Fruit fly (Drosophila melanogaster) whole organism, larva: ENCODE measurements around the gene CG6425.
A peak's percentile ranks its signal among the peaks of the same experiment; 100 is the strongest.

Experiments
- noc ChIP-seq: fragments of 200-800 bp; sonication (Bioruptor generic); optimal IDR thresholded peaks from 3 replicates; lab custom pipeline; 2019; ENCODE audit warnings: missing biosample characterization, mild to moderate bottlenecking, missing genetic modification characterization, moderate library complexity

CG6425 gene

DNA sequence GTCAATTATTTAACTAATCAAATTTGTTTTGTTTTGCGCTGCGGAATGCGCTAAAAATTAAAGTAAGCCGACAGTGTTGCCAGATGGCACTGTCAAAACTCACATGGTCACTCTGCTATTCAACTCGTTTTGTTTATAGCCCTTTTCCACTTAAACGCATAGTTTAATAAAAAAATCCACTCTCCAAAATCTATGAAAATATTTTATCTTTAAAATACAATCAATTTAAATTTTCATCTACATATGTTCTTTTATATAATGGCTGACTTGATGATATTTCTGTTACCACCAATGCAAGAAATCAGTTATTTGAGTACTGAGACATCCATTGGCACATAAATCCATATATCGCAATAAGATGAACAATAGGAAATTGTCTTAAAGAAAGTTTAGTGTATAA, at the start of gene CG6425:
TSS of gene CG6425 (minus strand) at position 95 of the 400 bp plus-strand sequence.
- no peak for TF ChIP-seq noc (tag; lab: Kevin White, UChicago)

dm6 chr3R:26761695-26762094, 44.5 kb upstream of the CG6425 start:
- no peak for TF ChIP-seq noc (tag; lab: Kevin White, UChicago)

DNA sequence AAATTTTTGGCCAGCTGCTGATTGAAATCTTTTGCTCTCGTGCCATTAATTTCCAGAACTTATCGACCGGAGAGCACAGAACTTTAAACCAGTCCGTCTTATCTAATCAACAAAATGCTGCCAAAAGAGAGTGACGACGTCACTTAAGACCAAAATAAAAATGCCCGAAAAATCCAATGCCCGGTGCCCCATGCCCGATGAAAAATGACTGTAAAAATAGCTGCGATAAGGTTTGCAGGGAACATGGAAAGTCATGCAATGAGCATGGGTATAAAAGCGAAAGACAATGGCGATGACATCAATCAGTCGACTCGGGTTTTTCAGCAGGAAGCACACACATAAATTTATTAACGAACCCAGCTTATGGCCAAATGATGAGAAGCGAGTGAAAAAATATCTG, 20.1 kb upstream of the CG6425 start, which contains the start of gene CG14247:
TSS of gene CG14247 (plus strand) at position 301 of the 400 bp plus-strand sequence.
- TF ChIP-seq noc (tag; lab: Kevin White, UChicago), result no peak

- TF ChIP-seq noc (tag; lab: Kevin White, UChicago), result no peak
Measured at dm6 chr3R:26736207-26736606, 19.0 kb upstream of the CG6425 start, which contains the start of gene CG6403. Gene CG6403 (minus strand): TSS chr3R:26736307.

DNA sequence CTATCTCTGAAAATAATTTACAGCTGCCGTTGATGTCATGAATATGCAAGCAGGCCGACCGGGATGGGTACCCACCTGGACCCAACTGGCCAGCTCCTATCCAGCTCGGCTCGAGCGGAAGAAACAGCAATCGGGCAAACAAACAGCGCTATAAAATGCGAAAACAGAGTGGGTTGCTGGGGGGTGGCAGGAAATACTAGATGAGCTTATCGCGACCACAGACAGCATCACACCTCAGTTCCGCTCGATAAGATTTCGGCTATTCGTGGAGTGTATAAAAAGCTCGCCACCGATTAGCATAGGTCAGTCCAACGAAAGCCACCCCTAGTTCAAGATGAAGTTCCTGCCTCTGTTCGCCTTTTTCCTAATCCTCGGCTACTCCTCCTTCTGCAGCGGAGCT, 11.2 kb upstream of the CG6425 start, which contains the start of gene CG14245:
TSS of gene CG14245 (plus strand) at position 301 of the 400 bp plus-strand sequence.
- no peak for TF ChIP-seq noc (tag; lab: Kevin White, UChicago)

- TF ChIP-seq noc (tag; lab: Kevin White, UChicago), result no peak
Measured at dm6 chr3R:26727014-26727413, 9.8 kb upstream of the CG6425 start, which contains the start of gene CG14246. Gene CG14246 (plus strand): TSS chr3R:26727314.

DNA sequence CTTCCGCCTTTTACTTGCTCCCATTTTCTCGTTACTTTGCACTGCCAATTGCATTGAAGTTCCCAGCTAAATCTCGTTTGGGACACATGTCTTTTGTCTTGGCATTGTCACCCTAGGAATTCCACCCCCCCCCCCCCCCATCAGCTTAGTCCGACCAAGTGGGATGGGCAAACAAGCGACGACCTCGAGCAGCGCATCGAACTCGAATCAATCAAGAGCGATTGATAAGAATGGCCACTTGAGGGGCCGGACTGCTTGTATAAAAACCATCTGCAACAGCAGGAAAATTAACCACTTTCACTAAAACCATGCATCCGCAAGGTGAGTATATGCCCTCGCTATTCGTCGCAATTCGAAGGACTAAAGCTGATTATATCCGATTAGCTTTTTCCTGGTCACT, 8.6 kb upstream of the CG6425 start, which contains the start of gene CG14244:
TSS of gene CG14244 (plus strand) at position 301 of the 400 bp plus-strand sequence.
- no peak for TF ChIP-seq noc (tag; lab: Kevin White, UChicago)

dm6 chr3R:26724977-26725612, 7.9 kb upstream of the CG6425 start, which contains the start of gene CG6420:
Gene CG6420 (minus strand): TSS chr3R:26725216.
- no peak for TF ChIP-seq noc (tag; lab: Kevin White, UChicago)

DNA sequence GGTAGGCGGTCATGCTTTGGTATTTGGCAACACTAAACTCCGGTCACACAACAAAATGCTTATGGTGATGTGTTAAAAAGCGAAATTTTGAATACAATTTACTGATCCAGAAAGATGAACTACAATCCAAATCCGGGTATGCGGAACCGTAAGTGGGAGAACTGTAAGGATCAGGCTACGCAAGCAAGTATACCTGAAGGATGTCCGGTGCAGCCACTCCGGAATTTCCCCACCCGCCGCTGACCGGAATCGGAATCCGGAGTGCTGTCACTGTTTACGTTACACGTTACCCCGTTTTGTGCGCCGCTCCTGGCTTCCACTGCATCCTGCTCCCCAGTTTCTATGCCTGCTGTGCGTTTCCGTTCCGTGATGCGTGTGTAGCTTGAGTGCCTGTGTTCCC, 675 bp upstream of the CG6425 start, which contains the start of gene Yif1:
TSS of gene Yif1 (plus strand) at position 8 of the 400 bp plus-strand sequence.
- no peak for TF ChIP-seq noc (tag; lab: Kevin White, UChicago)

DNA sequence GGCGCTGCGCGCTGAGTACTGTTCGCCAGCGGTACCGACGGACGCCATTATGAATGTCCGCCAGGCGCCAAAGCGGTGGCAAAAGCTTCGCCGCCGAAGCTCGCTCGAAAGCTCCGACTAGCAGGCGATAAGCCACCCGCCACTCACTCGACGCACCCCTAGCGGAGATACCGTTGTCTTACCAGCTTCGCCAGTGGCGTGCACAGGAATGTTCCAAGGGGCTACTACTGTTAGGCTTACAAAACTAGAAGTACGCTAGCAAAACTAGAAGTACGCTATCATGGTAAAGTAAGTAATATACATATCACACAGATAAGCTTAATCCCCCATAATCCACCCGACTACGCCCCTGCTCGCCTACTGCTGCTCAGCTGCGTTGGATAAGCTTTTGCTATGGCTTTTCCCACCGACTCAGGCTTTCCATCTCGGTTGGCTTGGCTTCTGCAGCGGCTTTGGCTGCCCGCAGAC, 3.0 kb downstream of the CG6425 start, which contains the start of gene amon:
TSS of gene amon (minus strand) at position 51 of the 468 bp plus-strand sequence.
- TF ChIP-seq noc (tag; lab: Kevin White, UChicago), result peak; percentile 89

DNA sequence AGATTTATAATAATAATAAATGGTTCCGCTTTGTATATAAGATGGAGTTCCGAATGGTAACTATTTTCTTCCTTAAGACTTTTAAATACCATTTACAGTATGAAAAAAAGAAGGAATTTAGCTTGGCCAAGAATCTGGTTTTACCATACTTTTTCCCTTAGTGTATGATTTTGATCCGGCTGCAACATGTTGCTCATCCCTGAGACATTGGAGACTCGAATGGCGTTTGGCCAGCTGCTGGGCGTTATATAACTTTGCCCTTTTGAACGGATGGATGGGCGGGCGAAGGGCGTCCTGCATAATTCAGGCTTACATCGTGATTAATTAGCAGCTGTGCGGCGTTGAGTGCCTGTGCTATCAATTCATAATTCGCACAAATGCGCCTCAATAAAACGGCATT, 12.9 kb downstream of the CG6425 start:
- no peak for TF ChIP-seq noc (tag; lab: Kevin White, UChicago)

dm6 chr3R:26700125-26700524, 17.1 kb downstream of the CG6425 start:
- no peak for TF ChIP-seq noc (tag; lab: Kevin White, UChicago)

- TF ChIP-seq noc (tag; lab: Kevin White, UChicago), result no peak
Measured at dm6 chr3R:26693490-26693889, 23.7 kb downstream of the CG6425 start, which contains the start of gene TwdlQ. Gene TwdlQ (minus strand): TSS chr3R:26693590.

- TF ChIP-seq noc (tag; lab: Kevin White, UChicago), result no peak
Measured at dm6 chr3R:26690197-26690596, 27.0 kb downstream of the CG6425 start.

- TF ChIP-seq noc (tag; lab: Kevin White, UChicago), result no peak
Measured at dm6 chr3R:26681947-26682346, 35.2 kb downstream of the CG6425 start, which contains the start of gene beat-VII. Gene beat-VII (minus strand): TSS chr3R:26681966.

- no peak for TF ChIP-seq noc (tag; lab: Kevin White, UChicago)
Measured at dm6 chr3R:26671525-26672132, 45.6 kb downstream of the CG6425 start.
